Worm (Caenorhabditis elegans) whole organism, L1 larva: ENCODE results near the gene pod-2.
A peak's percentile ranks its signal among the peaks of the same experiment; 100 is the strongest.

Experiments used
- C04F5.9 ChIP-seq: sonication (generic microtip); optimal IDR thresholded peaks from 2 replicates; lab custom pipeline; 2016; ENCODE audit warnings: missing genetic modification characterization, missing compliant biosample characterization
- C16A3.4 ChIP-seq: fragments of 150-350 bp; optimal IDR thresholded peaks from 2 replicates; lab custom pipeline; 2014; ENCODE audit warnings: missing biosample characterization, missing genetic modification characterization
- C34B4.2 ChIP-seq: sonication (generic microtip); optimal IDR thresholded peaks from 2 replicates; lab custom pipeline; 2017; ENCODE audit warnings: mild to moderate bottlenecking, missing genetic modification characterization, missing compliant biosample characterization
- F16B12.6 ChIP-seq: fragments of 150-350 bp; optimal IDR thresholded peaks from 2 replicates; lab custom pipeline; 2014; ENCODE audit warnings: missing biosample characterization, missing genetic modification characterization
- Y116A8C.19 ChIP-seq: sonication (generic microtip); optimal IDR thresholded peaks from 2 replicates; lab custom pipeline; 2016; ENCODE audit warnings: missing compliant biosample characterization, missing genetic modification characterization, borderline replicate concordance
- alr-1 ChIP-seq: fragments of 200-800 bp; sonication (Bioruptor generic); optimal IDR thresholded peaks from 2 replicates; lab custom pipeline; 2018; ENCODE audit warnings: borderline replicate concordance, mild to moderate bottlenecking, missing genetic modification characterization, missing compliant biosample characterization
- aly-2 ChIP-seq: fragments of 150-350 bp; optimal IDR thresholded peaks from 2 replicates; lab custom pipeline; 2014; ENCODE audit warnings: missing biosample characterization, missing genetic modification characterization
- blmp-1 ChIP-seq: fragments of 150-350 bp; optimal IDR thresholded peaks from 2 replicates; lab custom pipeline; 2014; ENCODE audit warnings: missing biosample characterization, missing genetic modification characterization
- ceh-88 ChIP-seq: fragments of 200-800 bp; sonication (Bioruptor generic); IDR thresholded peaks from 2 replicates; pipeline ENCODE4 v1.3.6; 2022; ENCODE audit warnings: missing genetic modification characterization, missing compliant biosample characterization
- ceh-90 ChIP-seq: sonication (generic microtip); optimal IDR thresholded peaks from 2 replicates; lab custom pipeline; 2016; ENCODE audit warnings: missing genetic modification characterization, missing compliant biosample characterization
- ces-1 ChIP-seq: fragments of 150-350 bp; optimal IDR thresholded peaks from 2 replicates; lab custom pipeline; 2014; ENCODE audit warnings: missing biosample characterization, missing genetic modification reagents, missing genetic modification characterization
- dpl-1 ChIP-seq, 3 experiments: fragments of 150-350 bp in 2 of 3; sonication (generic microtip) in 1 of 3; optimal IDR thresholded peaks; 2 replicates each; lab custom pipeline; 2014 to 2017; ENCODE audit warnings: missing biosample characterization in 3 of 3, missing genetic modification characterization in 3 of 3, missing genetic modification reagents in 3 of 3
- dsc-1 ChIP-seq: sonication (generic microtip); optimal IDR thresholded peaks from 2 replicates; lab custom pipeline; 2016; ENCODE audit warnings: mild to moderate bottlenecking, missing genetic modification characterization, missing compliant biosample characterization
- efl-1 ChIP-seq, 4 experiments: fragments of 150-350 bp; optimal IDR thresholded peaks in 3 of 4; peaks in 1 of 4; 1 replicate in 1 of 4; 2 replicates in 3 of 4; lab custom pipeline; 2014; ENCODE audit warnings: missing biosample characterization in 2 of 4, missing genetic modification characterization in 2 of 4, missing genetic modification reagents in 2 of 4
- ets-5 ChIP-seq: fragments of 200-800 bp; sonication (Bioruptor generic); IDR thresholded peaks from 2 replicates; pipeline ENCODE4 v1.3.6; 2022; ENCODE audit warnings: missing genetic modification characterization, missing compliant biosample characterization
- fkh-4 ChIP-seq: sonication (generic microtip); optimal IDR thresholded peaks from 2 replicates; lab custom pipeline; 2016; ENCODE audit warnings: missing compliant biosample characterization, missing genetic modification characterization, borderline replicate concordance
- fkh-8 ChIP-seq: sonication (generic microtip); optimal IDR thresholded peaks from 2 replicates; lab custom pipeline; 2016; ENCODE audit warnings: mild to moderate bottlenecking, missing genetic modification characterization, missing compliant biosample characterization
- grh-1 ChIP-seq: fragments of 200-800 bp; sonication (Bioruptor generic); IDR thresholded peaks from 2 replicates; pipeline ENCODE4 v1.3.6; 2022; ENCODE audit warnings: missing genetic modification reagents, missing genetic modification characterization, missing compliant biosample characterization
- hlh-4 ChIP-seq: sonication (generic microtip); optimal IDR thresholded peaks from 2 replicates; lab custom pipeline; 2016; ENCODE audit warnings: mild to moderate bottlenecking, missing genetic modification characterization, missing compliant biosample characterization
- hpl-2 ChIP-seq: fragments of 150-350 bp; optimal IDR thresholded peaks from 2 replicates; lab custom pipeline; 2014; ENCODE audit warnings: missing biosample characterization, missing genetic modification reagents, missing genetic modification characterization
- irx-1 ChIP-seq: sonication (generic microtip); optimal IDR thresholded peaks from 2 replicates; lab custom pipeline; 2016; ENCODE audit warnings: missing genetic modification characterization, missing compliant biosample characterization
- isw-1 ChIP-seq: fragments of 200-800 bp; sonication (Bioruptor generic); IDR thresholded peaks from 2 replicates; pipeline ENCODE4 v1.3.6; 2022; ENCODE audit warnings: missing genetic modification characterization, missing compliant biosample characterization
- lin-13 ChIP-seq: fragments of 150-350 bp; optimal IDR thresholded peaks from 2 replicates; lab custom pipeline; 2014; ENCODE audit warnings: missing biosample characterization, missing genetic modification reagents, missing genetic modification characterization
- lin-14 ChIP-seq: fragments of 200-800 bp; sonication (Bioruptor generic); optimal IDR thresholded peaks from 2 replicates; lab custom pipeline; 2018; ENCODE audit warnings: mild to moderate bottlenecking, missing genetic modification characterization, moderate library complexity, missing compliant biosample characterization
- lin-15B ChIP-seq: fragments of 150-350 bp; sonication (generic microtip); optimal IDR thresholded peaks from 3 replicates; lab custom pipeline; 2014; ENCODE audit warnings: missing biosample characterization, missing genetic modification characterization
- mdl-1 ChIP-seq, 2 experiments: fragments of 150-350 bp; optimal IDR thresholded peaks; 2 replicates each; lab custom pipeline; 2014 to 2017; ENCODE audit warnings: missing biosample characterization in 2 of 2, missing genetic modification characterization in 2 of 2, inconsistent platforms in 1 of 2
- mep-1 ChIP-seq: fragments of 150-350 bp; optimal IDR thresholded peaks from 2 replicates; lab custom pipeline; 2014; ENCODE audit warnings: missing biosample characterization, missing genetic modification characterization
- nhr-19 ChIP-seq: fragments of 200-800 bp; sonication (Bioruptor generic); conservative IDR thresholded peaks from 2 replicates; pipeline ENCODE4 v1.3.6; 2022; ENCODE audit warnings: missing genetic modification characterization, missing compliant biosample characterization
- nhr-20 ChIP-seq: sonication (generic microtip); optimal IDR thresholded peaks from 2 replicates; lab custom pipeline; 2016; ENCODE audit warnings: mild to moderate bottlenecking, missing genetic modification characterization, missing compliant biosample characterization
- nhr-237 ChIP-seq: fragments of 150-350 bp; optimal IDR thresholded peaks from 2 replicates; lab custom pipeline; 2014; ENCODE audit warnings: missing biosample characterization, missing genetic modification characterization
- nhr-47 ChIP-seq: sonication (generic microtip); optimal IDR thresholded peaks from 2 replicates; lab custom pipeline; 2016; ENCODE audit warnings: mild to moderate bottlenecking, missing genetic modification characterization, moderate library complexity, missing compliant biosample characterization
- nhr-84 ChIP-seq: sonication (generic microtip); optimal IDR thresholded peaks from 2 replicates; lab custom pipeline; 2017; ENCODE audit warnings: missing biosample characterization, missing genetic modification characterization
- nhr-85 ChIP-seq: sonication (generic microtip); peaks from one replicate; lab custom pipeline; 2016; ENCODE audit warnings: missing genetic modification characterization, inconsistent platforms, missing compliant biosample characterization
- nhr-90 ChIP-seq: sonication (generic microtip); optimal IDR thresholded peaks from 2 replicates; lab custom pipeline; 2016; ENCODE audit warnings: mild to moderate bottlenecking, missing genetic modification characterization, missing compliant biosample characterization; ENCODE audit not compliant: poor library complexity
- pax-3 ChIP-seq: fragments of 200-800 bp; sonication (Bioruptor generic); optimal IDR thresholded peaks from 2 replicates; lab custom pipeline; 2018; ENCODE audit warnings: mild to moderate bottlenecking, missing genetic modification characterization, moderate library complexity, missing compliant biosample characterization
- pqm-1 ChIP-seq: sonication (generic microtip); optimal IDR thresholded peaks from 3 replicates; lab custom pipeline; 2017; ENCODE audit warnings: missing biosample characterization, missing genetic modification characterization
- rnt-1 ChIP-seq: sonication (generic microtip); optimal IDR thresholded peaks from 2 replicates; lab custom pipeline; 2016; ENCODE audit warnings: mild to moderate bottlenecking, missing genetic modification characterization, moderate library complexity, missing compliant biosample characterization
- skn-1 ChIP-seq: fragments of 150-350 bp; optimal IDR thresholded peaks from 2 replicates; lab custom pipeline; 2014; ENCODE audit warnings: missing biosample characterization, missing genetic modification characterization
- snpc-4 ChIP-seq: fragments of 150-350 bp; optimal IDR thresholded peaks from 2 replicates; lab custom pipeline; 2014; ENCODE audit warnings: missing biosample characterization, missing genetic modification characterization
- snu-23 ChIP-seq: sonication (generic microtip); optimal IDR thresholded peaks from 2 replicates; lab custom pipeline; 2016; ENCODE audit warnings: missing genetic modification characterization, missing compliant biosample characterization
- sox-4 ChIP-seq: sonication (generic microtip); optimal IDR thresholded peaks from 2 replicates; lab custom pipeline; 2016; ENCODE audit warnings: missing genetic modification characterization, missing compliant biosample characterization
- sup-37 ChIP-seq: fragments of 200-800 bp; sonication (Bioruptor generic); optimal IDR thresholded peaks from 2 replicates; lab custom pipeline; 2018; ENCODE audit warnings: mild to moderate bottlenecking, missing genetic modification characterization, missing compliant biosample characterization
- unc-30 ChIP-seq: sonication (generic microtip); optimal IDR thresholded peaks from 2 replicates; lab custom pipeline; 2017; ENCODE audit warnings: missing biosample characterization, missing genetic modification characterization
- unc-86 ChIP-seq: sonication (generic microtip); optimal IDR thresholded peaks from 2 replicates; lab custom pipeline; 2016; ENCODE audit warnings: missing genetic modification characterization, missing compliant biosample characterization
- zip-4 ChIP-seq: fragments of 200-800 bp; sonication (Bioruptor generic); optimal IDR thresholded peaks from 2 replicates; lab custom pipeline; 2018; ENCODE audit warnings: mild to moderate bottlenecking, missing genetic modification characterization, moderate library complexity, missing compliant biosample characterization

pod-2 gene

ce11 chrII:1141720-1142574 lies 5.4 kb downstream of the pod-2 start (continued):
- TF ChIP-seq blmp-1 (tag; lab: Kevin White, UChicago) (peak; percentile 92), mdl-1 (tag; optimal IDR thresholded peaks at IDR 0.05; lab: Kevin White, UChicago) (no peak), unc-86 (tag; lab: Kevin White, UChicago) (no peak), aly-2 (tag; lab: Kevin White, UChicago) (no peak), snpc-4 (no peak), nhr-237 (tag; lab: Kevin White, UChicago) (no peak), fkh-8 (tag; lab: Kevin White, UChicago) (no peak), lin-15B (tag; lab: Kevin White, UChicago) (no peak), sup-37 (GFP tag; lab: Kevin White, UChicago) (no peak), nhr-47 (no peak), grh-1 (GFP tag; lab: Robert Waterston, UW) (no peak), ets-5 (GFP tag; lab: Robert Waterston, UW) (no peak), nhr-90 (peak; percentile 25), alr-1 (tag; lab: Kevin White, UChicago) (no peak), C34B4.2 (tag; lab: Kevin White, UChicago) (no peak), ces-1 (GFP tag; lab: Kevin White, UChicago) (no peak), pax-3 (tag; lab: Kevin White, UChicago) (no peak), hpl-2 (GFP tag; lab: Kevin White, UChicago) (no peak), nhr-20 (peak; percentile 39), ceh-90 (no peak), dsc-1 (tag; lab: Kevin White, UChicago) (no peak), irx-1 (tag; lab: Kevin White, UChicago) (no peak), skn-1 (tag; lab: Kevin White, UChicago) (no peak), pqm-1 (tag; lab: Kevin White, UChicago) (no peak), unc-30 (tag; lab: Kevin White, UChicago) (no peak), lin-14 (GFP tag; lab: Kevin White, UChicago) (peak; percentile 10), fkh-4 (no peak), lin-13 (no peak), nhr-19 (GFP tag; lab: Robert Waterston, UW) (no peak), nhr-85 (peak; percentile 67), zip-4 (GFP tag; lab: Kevin White, UChicago) (no peak), isw-1 (GFP tag; lab: Robert Waterston, UW) (no peak), snu-23 (GFP tag; lab: Kevin White, UChicago) (peak; percentile 2), sox-4 (no peak), dpl-1 (GFP tag; optimal IDR thresholded peaks at IDR 0.05; lab: Kevin White, UChicago) (no peak), mep-1 (tag; lab: Kevin White, UChicago) (peak; percentile 46), ceh-88 (GFP tag; lab: Robert Waterston, UW) (no peak), hlh-4 (tag; lab: Kevin White, UChicago) (no peak), F16B12.6 (tag; lab: Kevin White, UChicago) (no peak), Y116A8C.19 (tag; lab: Kevin White, UChicago) (no peak), efl-1 (optimal IDR thresholded peaks at IDR 0.05; lab: Kevin White, UChicago) (no peak), efl-1 (GFP tag; optimal IDR thresholded peaks at IDR 0.05 in 1 of 2; lab: Kevin White, UChicago) (peak in 1 of 2 experiments; percentile 56), nhr-84 (tag; lab: Kevin White, UChicago) (no peak), C16A3.4 (tag; lab: Kevin White, UChicago) (no peak), rnt-1 (tag; lab: Kevin White, UChicago) (no peak), C04F5.9 (tag; lab: Kevin White, UChicago) (no peak)
